Worm (Caenorhabditis elegans): ENCODE data around the gene K09H11.11.

The K09H11.11 gene

DNA sequence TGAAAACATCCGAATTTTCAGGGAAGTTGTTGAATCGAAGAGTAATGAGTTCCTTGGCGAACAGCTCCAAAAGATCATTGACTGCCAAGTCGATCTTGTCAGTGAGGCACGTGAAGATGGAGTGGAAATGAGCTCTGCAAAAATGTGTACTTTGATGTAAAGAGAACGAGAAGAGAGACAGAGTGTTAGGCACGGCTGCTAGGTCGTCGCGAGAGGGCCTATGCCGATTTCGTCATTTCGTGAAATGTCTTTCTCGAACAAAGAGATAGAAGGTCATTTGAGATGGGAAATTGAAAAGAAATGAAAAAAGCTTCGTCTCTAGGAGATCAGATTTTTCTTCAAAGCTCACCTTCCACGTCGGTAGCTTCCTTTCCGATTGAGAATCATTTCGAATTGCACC, 24.9 kb upstream of the K09H11.11 start:
- TF ChIP-seq tra-4 (tag; optimal IDR thresholded peaks at IDR 0.05) (no peak), flt-1 (GFP tag; IDR thresholded peaks at IDR 0.05) (no peak), ceh-13 (GFP tag; optimal IDR thresholded peaks at IDR 0.05) (no peak), hmbx-1 (tag; optimal IDR thresholded peaks at IDR 0.05) (no peak), tbx-11 (GFP tag; IDR thresholded peaks at IDR 0.05) (no peak), hmg-4 (GFP tag; optimal IDR thresholded peaks at IDR 0.05) (no peak), ets-7 (tag; optimal IDR thresholded peaks at IDR 0.05) (no peak), ama-1 (optimal IDR thresholded peaks at IDR 0.05) (no peak), B0310.2 (tag; optimal IDR thresholded peaks at IDR 0.05) (no peak), hnd-1 (tag; optimal IDR thresholded peaks at IDR 0.05) (no peak), F13C5.2 (tag; optimal IDR thresholded peaks at IDR 0.05) (no peak), ceh-36 (tag; optimal IDR thresholded peaks at IDR 0.05) (no peak), scrt-1 (GFP tag; IDR thresholded peaks at IDR 0.05) (no peak), aly-1 (tag; optimal IDR thresholded peaks at IDR 0.05) (no peak), tbx-37 (GFP tag; conservative IDR thresholded peaks at IDR 0.05) (no peak), sea-1 (GFP tag; conservative IDR thresholded peaks at IDR 0.05) (no peak)

DNA sequence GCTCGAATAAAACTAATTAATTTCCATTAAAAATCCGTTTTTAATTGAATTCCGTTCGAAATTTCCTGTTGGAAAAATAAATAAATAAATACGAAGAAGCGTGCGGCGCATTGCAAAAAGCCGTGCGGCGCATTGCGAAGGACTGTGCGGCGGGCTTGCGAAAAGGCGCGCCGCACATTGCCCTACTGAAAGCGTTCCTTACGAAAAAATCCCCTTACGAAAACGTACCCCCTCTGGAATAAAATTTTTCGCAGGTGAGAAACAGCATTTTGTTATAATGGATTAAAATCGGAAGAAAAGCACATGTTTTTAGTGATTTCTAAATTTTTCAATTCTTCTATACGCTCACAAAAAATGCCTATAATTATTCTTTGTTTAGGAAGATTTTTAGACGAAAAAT, 23.2 kb upstream of the K09H11.11 start:
- TF ChIP-seq sea-1 (GFP tag; conservative IDR thresholded peaks at IDR 0.05) (peak; percentile 61; the same call in 1 of the 2 replicates), pes-1 (GFP tag; IDR thresholded peaks at IDR 0.05) (peak; percentile 73)

DNA sequence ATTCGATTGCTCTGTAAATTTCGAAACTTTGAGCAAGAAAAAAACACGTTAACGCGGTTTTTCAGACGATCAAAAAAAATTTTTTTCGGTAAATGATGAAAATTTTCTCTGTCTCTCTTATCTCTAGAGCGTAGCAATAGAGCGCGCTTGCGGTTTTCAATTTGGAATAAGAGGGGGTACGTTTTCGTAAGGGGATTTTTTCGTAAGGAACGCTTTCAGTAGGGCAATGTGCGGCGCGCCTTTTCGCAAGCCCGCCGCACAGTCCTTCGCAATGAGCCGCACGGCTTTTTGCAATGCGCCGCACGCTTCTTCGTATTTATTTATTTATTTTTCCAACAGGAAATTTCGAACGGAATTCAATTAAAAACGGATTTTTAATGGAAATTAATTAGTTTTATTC, 21.9 kb upstream of the K09H11.11 start, which contains the start of gene F44E7.4:
Gene F44E7.4 (minus strand): TSS at position 13 of the 400 bp plus-strand sequence.
- TF ChIP-seq sea-1 (GFP tag; conservative IDR thresholded peaks at IDR 0.05) (peak; percentile 84), tbx-37 (GFP tag; conservative IDR thresholded peaks at IDR 0.05) (peak; percentile 73), scrt-1 (GFP tag; IDR thresholded peaks at IDR 0.05) (peak; percentile 82), flt-1 (GFP tag; IDR thresholded peaks at IDR 0.05) (peak; percentile 77), pes-1 (GFP tag; IDR thresholded peaks at IDR 0.05) (peak; percentile 87), tbx-11 (GFP tag; IDR thresholded peaks at IDR 0.05) (peak; percentile 82)

DNA sequence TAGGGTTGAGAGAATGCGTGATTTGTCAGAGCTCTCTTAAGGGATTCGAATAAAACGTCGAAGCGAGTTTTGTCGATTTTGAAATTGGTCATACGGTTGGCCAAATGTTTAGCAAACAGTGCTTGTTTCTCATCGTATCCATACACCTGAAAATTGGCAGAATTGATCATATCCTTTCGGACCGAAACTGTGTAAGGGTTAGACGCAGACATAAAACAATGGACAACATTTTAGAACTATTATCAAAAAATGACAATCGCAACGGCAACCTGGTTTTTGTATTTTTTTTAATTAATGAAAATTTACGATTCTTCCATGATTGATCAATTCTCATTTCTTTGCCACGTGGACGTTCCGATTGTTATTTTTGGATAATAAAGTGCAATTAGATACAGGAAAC, 19.1 kb upstream of the K09H11.11 start:
- no peak for TF ChIP-seq F13C5.2 (tag; optimal IDR thresholded peaks at IDR 0.05)
- no peak for TF ChIP-seq ets-7 (tag; optimal IDR thresholded peaks at IDR 0.05)
- no peak for TF ChIP-seq flt-1 (GFP tag; IDR thresholded peaks at IDR 0.05)
- TF ChIP-seq ceh-36 (tag; optimal IDR thresholded peaks at IDR 0.05), result no peak
- no peak for TF ChIP-seq aly-1 (tag; optimal IDR thresholded peaks at IDR 0.05)
- no peak for TF ChIP-seq hmbx-1 (tag; optimal IDR thresholded peaks at IDR 0.05)
- TF ChIP-seq tbx-37 (GFP tag; conservative IDR thresholded peaks at IDR 0.05), result no peak
- no peak for TF ChIP-seq hmg-4 (GFP tag; optimal IDR thresholded peaks at IDR 0.05)
- TF ChIP-seq ama-1 (optimal IDR thresholded peaks at IDR 0.05), result no peak
- TF ChIP-seq pes-1 (GFP tag; IDR thresholded peaks at IDR 0.05), result no peak
- no peak for TF ChIP-seq tbx-11 (GFP tag; IDR thresholded peaks at IDR 0.05)
- TF ChIP-seq scrt-1 (GFP tag; IDR thresholded peaks at IDR 0.05), result no peak
- TF ChIP-seq tra-4 (tag; optimal IDR thresholded peaks at IDR 0.05), result no peak
- no peak for TF ChIP-seq sea-1 (GFP tag; conservative IDR thresholded peaks at IDR 0.05)
- TF ChIP-seq B0310.2 (tag; optimal IDR thresholded peaks at IDR 0.05), result no peak
- TF ChIP-seq hnd-1 (tag; optimal IDR thresholded peaks at IDR 0.05), result no peak
- TF ChIP-seq ceh-13 (GFP tag; optimal IDR thresholded peaks at IDR 0.05), result no peak

DNA sequence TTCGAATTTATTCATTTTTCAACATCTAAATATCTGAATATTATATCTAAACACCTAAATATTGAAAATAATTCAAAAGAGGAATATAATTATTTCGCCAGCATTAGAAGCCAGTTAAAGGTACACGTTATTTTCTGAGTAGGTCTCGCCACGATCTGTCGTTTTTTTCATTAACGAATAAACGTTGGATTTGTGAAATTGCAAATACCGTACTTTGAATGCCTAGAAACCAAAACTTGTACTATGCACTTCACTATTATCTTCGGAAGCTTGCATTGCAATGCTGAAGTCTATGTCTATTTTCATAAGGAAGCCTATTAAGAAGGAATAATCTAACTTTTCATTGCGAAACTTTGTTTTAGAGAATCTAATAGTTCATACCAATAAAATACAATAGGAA, 17.4 kb upstream of the K09H11.11 start:
- TF ChIP-seq tbx-37 (GFP tag; conservative IDR thresholded peaks at IDR 0.05), result no peak
- TF ChIP-seq F13C5.2 (tag; optimal IDR thresholded peaks at IDR 0.05), result no peak
- TF ChIP-seq B0310.2 (tag; optimal IDR thresholded peaks at IDR 0.05), result no peak
- no peak for TF ChIP-seq pes-1 (GFP tag; IDR thresholded peaks at IDR 0.05)
- TF ChIP-seq ceh-13 (GFP tag; optimal IDR thresholded peaks at IDR 0.05), result no peak
- TF ChIP-seq tra-4 (tag; optimal IDR thresholded peaks at IDR 0.05), result no peak
- TF ChIP-seq tbx-11 (GFP tag; IDR thresholded peaks at IDR 0.05), result no peak
- TF ChIP-seq sea-1 (GFP tag; conservative IDR thresholded peaks at IDR 0.05), result no peak

DNA sequence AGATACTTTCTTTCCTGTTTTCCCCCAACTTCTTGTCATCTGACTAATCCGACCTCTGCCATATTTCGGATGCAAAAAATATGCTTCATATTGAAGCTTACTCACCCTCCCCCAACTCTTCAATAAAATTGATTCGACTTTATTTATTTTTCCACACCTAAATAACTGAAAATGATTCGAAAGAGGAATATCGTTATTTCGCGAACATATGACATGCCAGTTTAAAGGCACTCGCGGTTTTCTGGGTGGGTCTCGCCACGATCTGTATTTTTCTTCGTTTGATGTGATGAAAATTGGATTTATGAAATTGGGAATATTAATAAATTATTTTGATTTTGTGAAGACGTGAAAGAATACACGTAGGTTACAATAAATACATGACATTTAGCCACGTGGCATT, 16.6 kb upstream of the K09H11.11 start, which contains the start of gene F44E7.3:
Gene F44E7.3 (plus strand): TSS at position 319 of the 400 bp plus-strand sequence.
- no peak for TF ChIP-seq tbx-11 (GFP tag; IDR thresholded peaks at IDR 0.05)
- no peak for TF ChIP-seq aly-1 (tag; optimal IDR thresholded peaks at IDR 0.05)
- TF ChIP-seq tbx-37 (GFP tag; conservative IDR thresholded peaks at IDR 0.05), result no peak
- TF ChIP-seq flt-1 (GFP tag; IDR thresholded peaks at IDR 0.05), result no peak
- TF ChIP-seq ets-7 (tag; optimal IDR thresholded peaks at IDR 0.05), result no peak
- no peak for TF ChIP-seq ama-1 (optimal IDR thresholded peaks at IDR 0.05)
- no peak for TF ChIP-seq pes-1 (GFP tag; IDR thresholded peaks at IDR 0.05)
- no peak for TF ChIP-seq F13C5.2 (tag; optimal IDR thresholded peaks at IDR 0.05)
- no peak for TF ChIP-seq ceh-36 (tag; optimal IDR thresholded peaks at IDR 0.05)
- no peak for TF ChIP-seq scrt-1 (GFP tag; IDR thresholded peaks at IDR 0.05)
- TF ChIP-seq hnd-1 (tag; optimal IDR thresholded peaks at IDR 0.05), result no peak
- no peak for TF ChIP-seq tra-4 (tag; optimal IDR thresholded peaks at IDR 0.05)
- no peak for TF ChIP-seq ceh-13 (GFP tag; optimal IDR thresholded peaks at IDR 0.05)
- no peak for TF ChIP-seq sea-1 (GFP tag; conservative IDR thresholded peaks at IDR 0.05)

DNA sequence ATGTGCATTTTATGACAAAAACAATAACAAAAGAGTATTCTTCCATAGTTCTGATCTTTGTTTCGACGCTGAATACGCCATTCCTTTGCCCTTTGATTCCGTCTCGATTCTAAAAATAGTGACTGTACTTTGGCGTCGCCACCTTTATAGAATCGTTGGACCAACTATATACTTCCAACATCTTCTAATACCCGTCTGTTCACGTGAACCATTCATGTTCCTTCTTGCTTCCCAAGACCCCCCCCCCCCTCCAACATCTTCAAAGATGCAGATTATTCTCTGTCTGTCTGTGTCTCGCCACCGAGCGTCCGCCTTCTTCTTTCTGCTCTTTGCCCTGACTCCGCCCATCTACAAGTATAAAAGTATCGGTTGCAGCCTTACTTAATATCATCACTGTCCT, 14.9 kb upstream of the K09H11.11 start:
- TF ChIP-seq tbx-37 (GFP tag; conservative IDR thresholded peaks at IDR 0.05) (no peak), hmg-4 (GFP tag; optimal IDR thresholded peaks at IDR 0.05) (no peak), sea-1 (GFP tag; conservative IDR thresholded peaks at IDR 0.05) (no peak), ets-7 (tag; optimal IDR thresholded peaks at IDR 0.05) (no peak), pes-1 (GFP tag; IDR thresholded peaks at IDR 0.05) (no peak), ceh-13 (GFP tag; optimal IDR thresholded peaks at IDR 0.05) (no peak), tra-4 (tag; optimal IDR thresholded peaks at IDR 0.05) (no peak), tbx-11 (GFP tag; IDR thresholded peaks at IDR 0.05) (no peak), ama-1 (optimal IDR thresholded peaks at IDR 0.05) (no peak), scrt-1 (GFP tag; IDR thresholded peaks at IDR 0.05) (no peak), hnd-1 (tag; optimal IDR thresholded peaks at IDR 0.05) (no peak), aly-1 (tag; optimal IDR thresholded peaks at IDR 0.05) (no peak), B0310.2 (tag; optimal IDR thresholded peaks at IDR 0.05) (no peak), hmbx-1 (tag; optimal IDR thresholded peaks at IDR 0.05) (no peak), ceh-36 (tag; optimal IDR thresholded peaks at IDR 0.05) (no peak), F13C5.2 (tag; optimal IDR thresholded peaks at IDR 0.05) (no peak), flt-1 (GFP tag; IDR thresholded peaks at IDR 0.05) (no peak)

DNA sequence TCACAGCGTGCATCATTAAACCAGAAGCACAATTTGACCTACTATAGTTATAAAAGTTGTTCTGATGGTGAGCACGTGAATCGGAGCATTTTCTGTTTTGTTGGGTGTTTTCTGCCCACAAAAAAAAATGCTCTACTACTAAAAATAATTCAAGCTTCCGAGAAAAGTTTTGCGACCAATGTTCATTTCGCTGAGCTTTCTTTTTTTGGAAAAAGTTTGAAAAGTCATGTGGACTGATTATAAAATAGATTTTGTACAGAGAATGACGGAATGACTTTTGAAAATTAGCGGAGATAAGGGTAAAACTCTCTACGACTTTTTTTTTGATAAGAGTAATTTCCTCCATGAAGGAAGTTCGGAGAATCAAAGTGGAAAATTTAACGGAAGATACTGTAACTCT, 14.4 kb upstream of the K09H11.11 start:
- no peak for TF ChIP-seq hmg-4 (GFP tag; optimal IDR thresholded peaks at IDR 0.05)
- no peak for TF ChIP-seq aly-1 (tag; optimal IDR thresholded peaks at IDR 0.05)
- no peak for TF ChIP-seq hmbx-1 (tag; optimal IDR thresholded peaks at IDR 0.05)
- TF ChIP-seq pes-1 (GFP tag; IDR thresholded peaks at IDR 0.05), result no peak
- no peak for TF ChIP-seq scrt-1 (GFP tag; IDR thresholded peaks at IDR 0.05)
- TF ChIP-seq tra-4 (tag; optimal IDR thresholded peaks at IDR 0.05), result no peak
- TF ChIP-seq tbx-37 (GFP tag; conservative IDR thresholded peaks at IDR 0.05), result no peak
- no peak for TF ChIP-seq flt-1 (GFP tag; IDR thresholded peaks at IDR 0.05)
- TF ChIP-seq ceh-13 (GFP tag; optimal IDR thresholded peaks at IDR 0.05), result no peak
- no peak for TF ChIP-seq hnd-1 (tag; optimal IDR thresholded peaks at IDR 0.05)
- TF ChIP-seq ceh-36 (tag; optimal IDR thresholded peaks at IDR 0.05), result no peak
- TF ChIP-seq tbx-11 (GFP tag; IDR thresholded peaks at IDR 0.05), result no peak
- TF ChIP-seq sea-1 (GFP tag; conservative IDR thresholded peaks at IDR 0.05), result no peak
- TF ChIP-seq ets-7 (tag; optimal IDR thresholded peaks at IDR 0.05), result no peak
- no peak for TF ChIP-seq B0310.2 (tag; optimal IDR thresholded peaks at IDR 0.05)
- TF ChIP-seq ama-1 (optimal IDR thresholded peaks at IDR 0.05), result no peak
- TF ChIP-seq F13C5.2 (tag; optimal IDR thresholded peaks at IDR 0.05), result no peak
